Worm (Caenorhabditis elegans) whole organism, L4 larva: ENCODE results near the gene lgc-47.

Experiments used
- D1046.2 ChIP-seq: fragments of 200-800 bp; sonication (Bioruptor generic); IDR thresholded peaks from 2 replicates; pipeline ENCODE4 v1.3.6; 2022; ENCODE audit warnings: missing genetic modification characterization, missing compliant biosample characterization
- F26F4.8 ChIP-seq: fragments of 200-800 bp; sonication (Bioruptor generic); conservative IDR thresholded peaks from 2 replicates; pipeline ENCODE4 v1.3.6; 2022; ENCODE audit warnings: missing genetic modification characterization, missing compliant biosample characterization
- F37D6.2 ChIP-seq: sonication (generic microtip); optimal IDR thresholded peaks from 2 replicates; lab custom pipeline; 2016; ENCODE audit warnings: mild to moderate bottlenecking, missing genetic modification characterization, missing compliant biosample characterization
- F49E8.2 ChIP-seq: sonication (generic microtip); optimal IDR thresholded peaks from 2 replicates; lab custom pipeline; 2016; ENCODE audit warnings: missing compliant biosample characterization, mild to moderate bottlenecking, missing genetic modification characterization, borderline replicate concordance
- R02D3.7 ChIP-seq: fragments of 150-350 bp; sonication (generic microtip); optimal IDR thresholded peaks from 3 replicates; lab custom pipeline; 2014; ENCODE audit warnings: missing biosample characterization, missing genetic modification characterization
- Y105C5A.15 ChIP-seq: fragments of 200-800 bp; sonication (Bioruptor generic); IDR thresholded peaks from 2 replicates; pipeline ENCODE4 v1.3.6; 2022; ENCODE audit warnings: missing genetic modification characterization, missing compliant biosample characterization
- aha-1 ChIP-seq: fragments of 150-350 bp; peaks from one replicate; lab custom pipeline; 2014; ENCODE audit warnings: missing biosample characterization, missing genetic modification characterization
- aly-2 ChIP-seq: sonication (generic microtip); optimal IDR thresholded peaks from 2 replicates; lab custom pipeline; 2018; ENCODE audit warnings: missing biosample characterization, missing genetic modification characterization
- arid-1 ChIP-seq: fragments of 200-800 bp; sonication (Bioruptor generic); conservative IDR thresholded peaks from 2 replicates; pipeline ENCODE4 v1.3.6; 2022; ENCODE audit warnings: missing genetic modification reagents, missing genetic modification characterization, missing compliant biosample characterization
- attf-4 ChIP-seq: sonication (generic microtip); optimal IDR thresholded peaks from 3 replicates; lab custom pipeline; 2017; ENCODE audit warnings: missing biosample characterization, missing genetic modification characterization
- ceh-28 ChIP-seq: fragments of 150-350 bp; optimal IDR thresholded peaks from 2 replicates; lab custom pipeline; 2014; ENCODE audit warnings: missing biosample characterization, missing genetic modification reagents, missing genetic modification characterization
- ceh-62 ChIP-seq: sonication (generic microtip); optimal IDR thresholded peaks from 2 replicates; lab custom pipeline; 2017; ENCODE audit warnings: missing biosample characterization, missing genetic modification characterization
- ces-1 ChIP-seq: fragments of 150-350 bp; sonication (generic microtip); optimal IDR thresholded peaks from 4 replicates; lab custom pipeline; 2014; ENCODE audit warnings: missing biosample characterization, missing genetic modification reagents, missing genetic modification characterization
- daf-12 ChIP-seq: fragments of 150-350 bp; optimal IDR thresholded peaks from 2 replicates; lab custom pipeline; 2014; ENCODE audit warnings: missing biosample characterization, missing genetic modification reagents, missing genetic modification characterization
- daf-16 ChIP-seq, 3 experiments: sonication (generic microtip); optimal IDR thresholded peaks; 2 replicates each; lab custom pipeline; 2016 to 2017; ENCODE audit warnings: missing genetic modification characterization in 3 of 3, missing genetic modification reagents in 3 of 3, mild to moderate bottlenecking in 2 of 3, missing compliant biosample characterization in 2 of 3, missing biosample characterization in 1 of 3, moderate library complexity in 1 of 3
- daf-8 ChIP-seq: fragments of 200-800 bp; sonication (Bioruptor generic); IDR thresholded peaks from 2 replicates; pipeline ENCODE4 v1.3.6; 2022; ENCODE audit warnings: missing genetic modification characterization, missing compliant biosample characterization
- dmd-8 ChIP-seq: fragments of 200-800 bp; sonication (Bioruptor generic); IDR thresholded peaks from 2 replicates; pipeline ENCODE4 v1.3.6; 2022; ENCODE audit warnings: missing genetic modification characterization, missing compliant biosample characterization
- dmd-9 ChIP-seq: fragments of 200-800 bp; sonication (Bioruptor generic); IDR thresholded peaks from 2 replicates; pipeline ENCODE4 v1.3.6; 2022; ENCODE audit warnings: missing genetic modification reagents, missing genetic modification characterization, missing compliant biosample characterization
- duxl-1 ChIP-seq: sonication (generic microtip); optimal IDR thresholded peaks from 2 replicates; lab custom pipeline; 2016; ENCODE audit warnings: mild to moderate bottlenecking, missing genetic modification characterization, moderate library complexity, missing compliant biosample characterization; ENCODE audit not compliant: poor library complexity
- egl-27 ChIP-seq: sonication (generic microtip); optimal IDR thresholded peaks from 3 replicates; lab custom pipeline; 2017; ENCODE audit warnings: missing biosample characterization, missing genetic modification reagents, missing genetic modification characterization
- egl-43 ChIP-seq: fragments of 200-800 bp; sonication (Bioruptor generic); IDR thresholded peaks from 2 replicates; pipeline ENCODE4 v1.3.6; 2022; ENCODE audit warnings: missing genetic modification reagents, missing genetic modification characterization, missing compliant biosample characterization
- fos-1 ChIP-seq: fragments of 150-350 bp; optimal IDR thresholded peaks from 2 replicates; lab custom pipeline; 2014; ENCODE audit warnings: missing biosample characterization, missing genetic modification characterization
- hlh-11 ChIP-seq: fragments of 200-800 bp; sonication (Bioruptor generic); optimal IDR thresholded peaks from 2 replicates; lab custom pipeline; 2018; ENCODE audit warnings: mild to moderate bottlenecking, missing genetic modification characterization, missing compliant biosample characterization
- jun-1 ChIP-seq: fragments of 150-350 bp; optimal IDR thresholded peaks from 2 replicates; lab custom pipeline; 2014; ENCODE audit warnings: missing biosample characterization, missing genetic modification reagents, missing genetic modification characterization
- lin-1 ChIP-seq: fragments of 200-800 bp; sonication (Bioruptor generic); IDR thresholded peaks from 2 replicates; pipeline ENCODE4 v1.3.6; 2022; ENCODE audit warnings: missing genetic modification reagents, missing genetic modification characterization, missing compliant biosample characterization
- lin-38 ChIP-seq: fragments of 200-800 bp; sonication (Bioruptor generic); IDR thresholded peaks from 2 replicates; pipeline ENCODE4 v1.3.6; 2022; ENCODE audit warnings: missing genetic modification reagents, missing genetic modification characterization, missing compliant biosample characterization
- madf-9 ChIP-seq: fragments of 200-800 bp; sonication (Bioruptor generic); conservative IDR thresholded peaks from 2 replicates; pipeline ENCODE4 v1.3.6; 2022; ENCODE audit warnings: missing genetic modification reagents, missing genetic modification characterization, missing compliant biosample characterization
- mes-2 ChIP-seq: sonication (generic microtip); optimal IDR thresholded peaks from 2 replicates; lab custom pipeline; 2016; ENCODE audit warnings: missing genotype, mild to moderate bottlenecking, missing genetic modification characterization, missing compliant biosample characterization; ENCODE audit not compliant: poor library complexity, severe bottlenecking
- mxl-2 ChIP-seq: fragments of 200-800 bp; sonication (Bioruptor generic); conservative IDR thresholded peaks from 2 replicates; pipeline ENCODE4 v1.3.6; 2022; ENCODE audit warnings: missing genetic modification reagents, missing genetic modification characterization, missing compliant biosample characterization
- nhr-10 ChIP-seq: fragments of 150-350 bp; optimal IDR thresholded peaks from 2 replicates; lab custom pipeline; 2014; ENCODE audit warnings: missing biosample characterization, missing genetic modification characterization
- nhr-25 ChIP-seq: sonication (generic microtip); optimal IDR thresholded peaks from 2 replicates; lab custom pipeline; 2017; ENCODE audit warnings: missing genetic modification characterization, mild to moderate bottlenecking, missing compliant biosample characterization, antibody characterized with exemption, moderate library complexity, borderline replicate concordance; ENCODE audit not compliant: insufficient read depth
- nhr-42 ChIP-seq: fragments of 200-800 bp; sonication (Bioruptor generic); IDR thresholded peaks from 2 replicates; pipeline ENCODE4 v1.3.6; 2022; ENCODE audit warnings: missing genetic modification characterization, missing compliant biosample characterization
- nhr-48 ChIP-seq: sonication (generic microtip); optimal IDR thresholded peaks from 2 replicates; lab custom pipeline; 2016; ENCODE audit warnings: mild to moderate bottlenecking, missing genetic modification characterization, missing compliant biosample characterization
- nhr-6 ChIP-seq: fragments of 150-350 bp; optimal IDR thresholded peaks from 2 replicates; lab custom pipeline; 2014; ENCODE audit warnings: missing biosample characterization, missing genetic modification characterization
- php-3 ChIP-seq: fragments of 200-800 bp; sonication (Bioruptor generic); IDR thresholded peaks from 2 replicates; pipeline ENCODE4 v1.3.6; 2022; ENCODE audit warnings: missing genetic modification reagents, missing genetic modification characterization, missing compliant biosample characterization
- pqm-1 ChIP-seq: sonication (generic microtip); optimal IDR thresholded peaks from 2 replicates; lab custom pipeline; 2017; ENCODE audit warnings: missing biosample characterization, missing genetic modification characterization
- snpc-1.2 ChIP-seq: fragments of 200-800 bp; sonication (Bioruptor generic); IDR thresholded peaks from 2 replicates; pipeline ENCODE4 v1.3.6; 2022; ENCODE audit warnings: missing genetic modification reagents, missing genetic modification characterization, missing compliant biosample characterization
- snpc-4 ChIP-seq: fragments of 150-350 bp; optimal IDR thresholded peaks from 2 replicates; lab custom pipeline; 2014; ENCODE audit warnings: missing biosample characterization, missing genetic modification characterization
- spr-3 ChIP-seq: fragments of 200-800 bp; sonication (Bioruptor generic); optimal IDR thresholded peaks from 2 replicates; lab custom pipeline; 2018; ENCODE audit warnings: mild to moderate bottlenecking, missing genetic modification characterization, missing compliant biosample characterization
- tag-97 ChIP-seq: fragments of 200-800 bp; sonication (Bioruptor generic); IDR thresholded peaks from 2 replicates; pipeline ENCODE4 v1.3.6; 2022; ENCODE audit warnings: missing genetic modification characterization, missing compliant biosample characterization
- unc-130 ChIP-seq: sonication (generic microtip); optimal IDR thresholded peaks from 2 replicates; lab custom pipeline; 2016; ENCODE audit warnings: missing genetic modification reagents, missing genetic modification characterization, missing compliant biosample characterization
- unc-39 ChIP-seq: sonication (generic microtip); optimal IDR thresholded peaks from 2 replicates; lab custom pipeline; 2017; ENCODE audit warnings: missing biosample characterization, missing genetic modification characterization
- unc-62 ChIP-seq, 3 experiments: fragments of 150-350 bp in 1 of 3; sonication (generic microtip); optimal IDR thresholded peaks in 2 of 3; peaks in 1 of 3; 1 replicate in 1 of 3; 2 replicates in 2 of 3; lab custom pipeline; 2014 to 2017; ENCODE audit warnings: missing biosample characterization in 3 of 3, missing genetic modification characterization in 3 of 3, missing genetic modification reagents in 3 of 3, missing genotype in 1 of 3
- vab-7 ChIP-seq: fragments of 200-800 bp; sonication (Bioruptor generic); IDR thresholded peaks from 2 replicates; pipeline ENCODE4 v1.3.6; 2022; ENCODE audit warnings: missing genetic modification reagents, missing genetic modification characterization, missing compliant biosample characterization
- zip-11 ChIP-seq: fragments of 200-800 bp; sonication (Bioruptor generic); IDR thresholded peaks from 2 replicates; pipeline ENCODE4 v1.3.6; 2022; ENCODE audit warnings: missing genetic modification characterization, missing compliant biosample characterization
- zip-2 ChIP-seq: fragments of 150-350 bp; optimal IDR thresholded peaks from 2 replicates; lab custom pipeline; 2014; ENCODE audit warnings: missing biosample characterization, missing genetic modification characterization
- ztf-11 ChIP-seq: fragments of 150-350 bp; optimal IDR thresholded peaks from 2 replicates; lab custom pipeline; 2014; ENCODE audit warnings: missing biosample characterization, missing genetic modification characterization

Gene lgc-47

DNA sequence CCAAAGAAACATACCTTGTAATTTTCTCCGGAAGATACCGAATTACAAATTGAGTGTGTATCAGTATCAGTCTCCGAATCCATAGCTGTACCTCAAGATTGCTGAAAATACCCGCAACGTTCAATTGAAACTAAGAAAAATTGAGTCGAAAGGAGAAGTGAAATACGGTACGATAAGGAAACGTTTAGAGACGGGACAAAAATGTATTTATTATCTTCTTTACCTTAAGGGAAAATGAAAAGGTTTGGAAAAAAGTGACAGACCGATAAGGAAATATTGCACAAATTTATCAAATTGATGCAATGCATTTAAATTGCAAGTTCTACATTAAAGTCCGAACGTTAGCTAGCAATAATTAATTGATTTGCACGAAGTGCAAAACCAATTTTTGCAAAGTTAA is 18.4 kb downstream of the lgc-47 start, which contains the start of gene F36G3.1:
F36G3.1 (minus strand) TSS at position 101 of the 400 bp plus-strand sequence.
- TF ChIP-seq madf-9 = no peak
- no peak for TF ChIP-seq unc-39 (tag; lab: Kevin White, UChicago)
- TF ChIP-seq egl-27 (tag; lab: Kevin White, UChicago) = no peak
- TF ChIP-seq nhr-6 = no peak
- TF ChIP-seq zip-11 (GFP tag; lab: Robert Waterston, UW) = no peak
- no peak for TF ChIP-seq D1046.2 (GFP tag; lab: Robert Waterston, UW)
- TF ChIP-seq dmd-8 (GFP tag; lab: Robert Waterston, UW) = no peak
- TF ChIP-seq vab-7 (GFP tag; lab: Robert Waterston, UW) = no peak
- no peak for TF ChIP-seq zip-2
- no peak for TF ChIP-seq nhr-10 (tag; lab: Kevin White, UChicago)
- TF ChIP-seq daf-8 (GFP tag; lab: Robert Waterston, UW) = no peak
- no peak for TF ChIP-seq snpc-4 (tag; lab: Kevin White, UChicago)

DNA sequence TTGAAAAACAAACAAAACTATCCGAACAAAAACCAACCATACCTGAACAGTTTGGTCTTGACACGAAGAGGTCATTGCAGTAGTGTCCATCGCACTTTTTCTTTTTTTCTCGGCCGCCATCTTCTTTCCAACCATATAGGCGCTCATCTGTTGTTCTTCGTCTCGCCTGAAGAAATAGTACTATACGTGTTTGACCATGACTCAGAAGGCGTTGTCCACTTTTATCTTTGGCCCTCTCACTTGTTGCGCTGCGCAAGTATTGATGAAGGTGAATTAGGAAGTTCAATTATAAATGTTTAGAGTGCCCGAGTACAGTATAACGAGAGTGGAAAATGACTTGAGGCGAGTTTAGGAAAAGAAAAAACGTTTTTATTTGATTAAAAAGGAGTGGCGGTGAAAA is 21.6 kb downstream of the lgc-47 start:
- TF ChIP-seq snpc-1.2 (GFP tag; lab: Robert Waterston, UW) (no peak), mxl-2 (no peak), D1046.2 (GFP tag; lab: Robert Waterston, UW) (no peak), hlh-11 (tag; lab: Kevin White, UChicago) (peak; percentile 1), nhr-6 (peak; percentile 52), arid-1 (GFP tag; lab: Robert Waterston, UW) (no peak), php-3 (GFP tag; lab: Robert Waterston, UW) (no peak), pqm-1 (tag; lab: Kevin White, UChicago) (no peak), mes-2 (tag; lab: Kevin White, UChicago) (peak; percentile 20), aha-1 (tag; lab: Kevin White, UChicago) (peak; percentile 22)

DNA sequence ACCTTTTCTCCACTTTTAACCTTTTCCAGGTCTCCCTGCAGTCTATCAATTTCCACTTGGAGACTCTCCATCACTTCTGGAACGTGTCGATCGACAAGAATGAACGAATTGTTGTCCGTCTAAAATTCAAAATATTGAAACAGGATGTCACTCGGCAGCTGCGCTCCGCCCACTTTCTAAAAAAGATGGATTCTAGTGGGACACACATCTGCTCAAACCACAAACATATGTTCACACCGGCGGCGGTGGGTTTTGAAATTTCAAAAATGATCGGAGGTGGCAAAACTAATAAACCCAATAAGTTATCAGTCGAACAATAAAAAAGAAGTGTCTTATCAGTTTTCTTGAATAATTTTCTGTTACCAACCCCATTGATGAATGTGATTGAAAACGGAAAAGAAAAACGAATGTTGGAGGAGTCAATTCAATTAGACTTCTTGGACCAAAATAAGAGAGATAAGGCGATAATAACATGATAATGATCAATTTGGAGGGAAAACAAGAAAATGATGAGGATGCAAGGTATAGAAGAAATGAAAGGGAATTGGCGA is 25.0 kb downstream of the lgc-47 start:
- TF ChIP-seq nhr-10 (tag; lab: Kevin White, UChicago) (no peak), ceh-28 (tag; lab: Kevin White, UChicago) (no peak), spr-3 (GFP tag; lab: Kevin White, UChicago) (no peak), unc-130 (GFP tag; lab: Kevin White, UChicago) (no peak), jun-1 (tag; lab: Kevin White, UChicago) (no peak), duxl-1 (tag; lab: Kevin White, UChicago) (no peak), F37D6.2 (no peak), tag-97 (GFP tag; lab: Robert Waterston, UW) (no peak), nhr-25 (tag; lab: Kevin White, UChicago) (no peak), daf-12 (tag; lab: Kevin White, UChicago) (no peak), aha-1 (tag; lab: Kevin White, UChicago) (peak; percentile 44), egl-43 (GFP tag; lab: Robert Waterston, UW) (no peak), daf-16 (GFP tag; optimal IDR thresholded peaks at IDR 0.05; lab: Kevin White, UChicago) (no peak), daf-16 (tag; optimal IDR thresholded peaks at IDR 0.05; lab: Kevin White, UChicago) (peak; percentile 41), dmd-9 (GFP tag; lab: Robert Waterston, UW) (no peak), ztf-11 (tag; lab: Kevin White, UChicago) (no peak), Y105C5A.15 (no peak), nhr-48 (no peak), R02D3.7 (tag; lab: Kevin White, UChicago) (no peak), pqm-1 (tag; lab: Kevin White, UChicago) (peak; percentile 58), attf-4 (no peak), lin-38 (no peak), nhr-42 (GFP tag; lab: Robert Waterston, UW) (no peak), zip-11 (GFP tag; lab: Robert Waterston, UW) (no peak), ces-1 (GFP tag; lab: Kevin White, UChicago) (no peak), fos-1 (tag; lab: Kevin White, UChicago) (no peak), aly-2 (no peak), madf-9 (no peak), ceh-62 (tag; lab: Kevin White, UChicago) (no peak), snpc-1.2 (GFP tag; lab: Robert Waterston, UW) (no peak), unc-62 (GFP tag; optimal IDR thresholded peaks at IDR 0.05 in 1 of 2; lab: Kevin White, UChicago) (peak in 1 of 2 experiments; percentile 10), unc-62 (tag; optimal IDR thresholded peaks at IDR 0.05; lab: Kevin White, UChicago) (no peak), F26F4.8 (no peak), F49E8.2 (no peak), lin-1 (GFP tag; lab: Robert Waterston, UW) (no peak)
